Fruit fly (Drosophila melanogaster) S2 (cell line): Measurements from ENCODE around the gene Nplp3.

Experiments
- CG8478 ChIP-seq: fragments of >200 bp; optimal IDR thresholded peaks from 2 replicates; lab custom pipeline; 2018
- CTCF ChIP-seq, 2 experiments: fragments of >200 bp; optimal IDR thresholded peaks; 2 replicates each; lab custom pipeline; 2018

DNA sequence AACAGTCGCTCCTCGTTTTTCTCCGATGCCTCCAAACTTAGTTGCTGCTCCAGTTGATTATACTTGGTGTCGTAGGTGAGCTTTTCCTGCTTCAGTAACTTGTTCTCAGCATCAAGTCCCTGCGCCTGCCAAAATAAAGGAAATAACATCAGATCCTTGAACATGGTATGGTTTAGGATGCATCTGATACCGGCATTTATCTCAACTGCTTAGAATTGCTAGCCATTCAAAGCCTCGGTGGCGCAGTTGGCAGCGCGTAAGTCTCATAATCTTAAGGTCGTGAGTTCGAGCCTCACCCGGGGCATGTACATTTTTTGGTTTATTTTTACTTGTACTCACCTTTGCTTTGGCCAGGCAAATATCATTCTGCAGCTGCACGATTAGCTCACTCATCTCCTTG, 31.9 kb downstream of the Nplp3 start:
- TF ChIP-seq CTCF (optimal IDR thresholded peaks at IDR 0.05; lab: Kevin White, UChicago) (no peak), CG8478 (lab: Kevin White, UChicago) (no peak)
